Fruit fly (Drosophila melanogaster) whole organism, embryonic: ENCODE data around the gene dmrt11E.

Experiments used
- Abd-B ChIP-seq: fragments of 200-800 bp; sonication (Bioruptor generic); optimal IDR thresholded peaks from 2 replicates; lab custom pipeline; 2018; ENCODE audit warnings: missing biosample characterization, mild to moderate bottlenecking, missing genetic modification characterization, moderate library complexity
- BEAF-32 ChIP-seq: fragments of 200-800 bp; sonication (Bioruptor generic); optimal IDR thresholded peaks from 3 replicates; lab custom pipeline; 2017; ENCODE audit warnings: missing biosample characterization, missing genetic modification characterization, mild to moderate bottlenecking, moderate library complexity, missing genetic modification reagents
- Bteb2 ChIP-seq: fragments of 200-800 bp; sonication (Bioruptor generic); optimal IDR thresholded peaks from 2 replicates; lab custom pipeline; 2016; ENCODE audit warnings: missing biosample characterization, missing genetic modification characterization
- CG10209 ChIP-seq: fragments of 200-800 bp; sonication (Bioruptor generic); optimal IDR thresholded peaks from 3 replicates; lab custom pipeline; 2017; ENCODE audit warnings: missing biosample characterization, mild to moderate bottlenecking, missing genetic modification characterization, missing genetic modification reagents
- CG10462 ChIP-seq: fragments of 200-800 bp; sonication (Bioruptor generic); optimal IDR thresholded peaks from 2 replicates; lab custom pipeline; 2016; ENCODE audit warnings: missing biosample characterization, missing genetic modification characterization
- CG10959 ChIP-seq: fragments of 200-800 bp; sonication (Bioruptor generic); IDR thresholded peaks from 2 replicates; pipeline ENCODE4 v1.3.6; 2022; ENCODE audit warnings: missing biosample characterization, missing genetic modification characterization
- CG11504 ChIP-seq: fragments of 200-800 bp; sonication (Bioruptor generic); optimal IDR thresholded peaks from 3 replicates; lab custom pipeline; 2019; ENCODE audit warnings: missing biosample characterization, mild to moderate bottlenecking, missing genetic modification characterization, moderate library complexity
- CG11560 ChIP-seq: fragments of 200-800 bp; sonication (Bioruptor generic); IDR thresholded peaks from 3 replicates; pipeline ENCODE4 v1.3.6; 2022; ENCODE audit warnings: missing biosample characterization, missing genetic modification characterization
- CG12299 ChIP-seq: fragments of 200-800 bp; sonication (Bioruptor generic); optimal IDR thresholded peaks from 2 replicates; lab custom pipeline; 2018; ENCODE audit warnings: missing biosample characterization, mild to moderate bottlenecking, missing genetic modification characterization
- CG13775 ChIP-seq: fragments of 200-800 bp; sonication (Bioruptor generic); optimal IDR thresholded peaks from 3 replicates; lab custom pipeline; 2017; ENCODE audit warnings: missing biosample characterization, mild to moderate bottlenecking, missing genetic modification characterization
- CG15269 ChIP-seq: fragments of 200-800 bp; sonication (Bioruptor generic); optimal IDR thresholded peaks from 2 replicates; lab custom pipeline; 2018; ENCODE audit warnings: missing biosample characterization, mild to moderate bottlenecking, missing genetic modification characterization, moderate library complexity
- CG16813 ChIP-seq: fragments of 200-800 bp; sonication (Bioruptor generic); IDR thresholded peaks from 3 replicates; pipeline ENCODE4 v1.3.6; 2022; ENCODE audit warnings: missing biosample characterization, missing genetic modification characterization; ENCODE audit not compliant: partially characterized antibody
- CG17186 ChIP-seq: fragments of 200-800 bp; sonication (Bioruptor generic); optimal IDR thresholded peaks from 3 replicates; lab custom pipeline; 2017; ENCODE audit warnings: missing biosample characterization, missing genetic modification reagents, missing genetic modification characterization
- CG17361 ChIP-seq: fragments of 200-800 bp; sonication (Bioruptor generic); IDR thresholded peaks from 3 replicates; pipeline ENCODE4 v1.3.6; 2022; ENCODE audit warnings: missing biosample characterization, missing genetic modification characterization
- CG17829 ChIP-seq: fragments of 200-800 bp; optimal IDR thresholded peaks from 2 replicates; lab custom pipeline; 2019; ENCODE audit warnings: missing biosample characterization, mild to moderate bottlenecking, missing genetic modification characterization, moderate library complexity
- CG2129 ChIP-seq: fragments of 200-800 bp; sonication (Bioruptor generic); IDR thresholded peaks from 2 replicates; pipeline ENCODE4 v1.3.6; 2022; ENCODE audit warnings: missing biosample characterization, missing genetic modification characterization; ENCODE audit not compliant: partially characterized antibody
- CG30020 ChIP-seq: fragments of 200-800 bp; optimal IDR thresholded peaks from 2 replicates; lab custom pipeline; 2019; ENCODE audit warnings: missing biosample characterization, mild to moderate bottlenecking, missing genetic modification characterization, moderate library complexity
- CG33557 ChIP-seq: fragments of 200-800 bp; sonication (Bioruptor generic); optimal IDR thresholded peaks from 2 replicates; lab custom pipeline; 2019; ENCODE audit warnings: missing biosample characterization, mild to moderate bottlenecking, missing genetic modification characterization, moderate library complexity
- CG3838 ChIP-seq: fragments of 200-800 bp; sonication (Bioruptor generic); optimal IDR thresholded peaks from 3 replicates; lab custom pipeline; 2016; ENCODE audit warnings: missing biosample characterization, missing genetic modification characterization
- CG4282 ChIP-seq: fragments of 200-800 bp; sonication (Bioruptor generic); optimal IDR thresholded peaks from 2 replicates; lab custom pipeline; 2016; ENCODE audit warnings: missing biosample characterization, missing genetic modification characterization
- CG6765 ChIP-seq: fragments of 200-800 bp; sonication (Bioruptor generic); optimal IDR thresholded peaks from 3 replicates; lab custom pipeline; 2017; ENCODE audit warnings: missing biosample characterization, mild to moderate bottlenecking, missing genetic modification characterization
- CkIIα-i1 ChIP-seq: fragments of 200-800 bp; sonication (Bioruptor generic); IDR thresholded peaks from 2 replicates; pipeline ENCODE4 v1.3.6; 2022; ENCODE audit warnings: missing biosample characterization, missing genetic modification characterization
- Dad ChIP-seq: fragments of 200-800 bp; sonication (Bioruptor generic); optimal IDR thresholded peaks from 3 replicates; lab custom pipeline; 2016; ENCODE audit warnings: missing biosample characterization, missing genetic modification characterization
- Dbx ChIP-seq: fragments of 200-800 bp; sonication (Bioruptor generic); IDR thresholded peaks from 3 replicates; pipeline ENCODE4 v1.3.6; 2022; ENCODE audit warnings: missing biosample characterization, missing genetic modification characterization
- E2f2 ChIP-seq: fragments of 200-800 bp; sonication (Bioruptor generic); IDR thresholded peaks from 2 replicates; pipeline ENCODE4 v1.3.6; 2022; ENCODE audit warnings: missing biosample characterization, missing genetic modification characterization
- Hmr ChIP-seq: fragments of 200-800 bp; sonication (Bioruptor generic); optimal IDR thresholded peaks from 3 replicates; lab custom pipeline; 2017; ENCODE audit warnings: mild to moderate bottlenecking, missing biosample characterization, missing genetic modification reagents, missing genetic modification characterization
- Jarid2 ChIP-seq: fragments of 200-800 bp; sonication (Bioruptor generic); optimal IDR thresholded peaks from 3 replicates; lab custom pipeline; 2017; ENCODE audit warnings: mild to moderate bottlenecking, missing biosample characterization, missing genetic modification reagents, missing genetic modification characterization
- MBD-R2 ChIP-seq: fragments of 200-800 bp; sonication (Bioruptor generic); IDR thresholded peaks from 2 replicates; pipeline ENCODE4 v1.3.6; 2022; ENCODE audit warnings: missing biosample characterization, missing genetic modification characterization
- MESR4 ChIP-seq: fragments of 200-800 bp; sonication (Bioruptor generic); optimal IDR thresholded peaks from 2 replicates; lab custom pipeline; 2018; ENCODE audit warnings: missing biosample characterization, mild to moderate bottlenecking, missing genetic modification characterization, moderate library complexity
- Meics ChIP-seq: fragments of 200-800 bp; sonication (Bioruptor generic); optimal IDR thresholded peaks from 2 replicates; lab custom pipeline; 2017; ENCODE audit warnings: missing biosample characterization, mild to moderate bottlenecking, missing genetic modification characterization
- Nf-YC ChIP-seq: fragments of 200-800 bp; optimal IDR thresholded peaks from 3 replicates; lab custom pipeline; 2019; ENCODE audit warnings: missing biosample characterization, mild to moderate bottlenecking, missing genetic modification characterization, moderate library complexity
- Poxn ChIP-seq: fragments of 200-800 bp; sonication (Bioruptor generic); IDR thresholded peaks from 2 replicates; pipeline ENCODE4 v1.3.6; 2022; ENCODE audit warnings: missing biosample characterization, missing genetic modification characterization
- Rfx ChIP-seq: fragments of 200-800 bp; sonication (Bioruptor generic); IDR thresholded peaks from 2 replicates; pipeline ENCODE4 v1.3.6; 2022; ENCODE audit warnings: missing biosample characterization, missing genetic modification characterization
- Tbp ChIP-seq: fragments of >200 bp; optimal IDR thresholded peaks from 2 replicates; lab custom pipeline; 2018; ENCODE audit warnings: missing biosample characterization, missing genetic modification characterization
- ac ChIP-seq: fragments of 200-800 bp; sonication (Bioruptor generic); optimal IDR thresholded peaks from 3 replicates; lab custom pipeline; 2017; ENCODE audit warnings: missing biosample characterization, mild to moderate bottlenecking, missing genetic modification characterization
- danr ChIP-seq: fragments of 200-800 bp; sonication (Bioruptor generic); IDR thresholded peaks from 2 replicates; pipeline ENCODE4 v1.3.6; 2022; ENCODE audit warnings: missing biosample characterization, missing genetic modification characterization
- dm ChIP-seq: fragments of 200-800 bp; sonication (Bioruptor generic); optimal IDR thresholded peaks from 3 replicates; lab custom pipeline; 2016; ENCODE audit warnings: missing biosample characterization, missing genetic modification characterization
- eve ChIP-seq, 2 experiments: fragments of >200 bp; optimal IDR thresholded peaks; 2 replicates each; lab custom pipeline; 2017; ENCODE audit warnings: missing biosample characterization in 2 of 2, missing genetic modification characterization in 2 of 2
- gcm ChIP-seq: fragments of 200-800 bp; sonication (Bioruptor generic); optimal IDR thresholded peaks from 2 replicates; lab custom pipeline; 2019; ENCODE audit warnings: missing biosample characterization, mild to moderate bottlenecking, missing genetic modification characterization, moderate library complexity
- gro ChIP-seq: fragments of 200-800 bp; sonication (Bioruptor generic); optimal IDR thresholded peaks from 2 replicates; lab custom pipeline; 2016; ENCODE audit warnings: missing biosample characterization, missing genetic modification characterization
- jing ChIP-seq: fragments of 200-800 bp; sonication (Bioruptor generic); optimal IDR thresholded peaks from 2 replicates; lab custom pipeline; 2018; ENCODE audit warnings: missing biosample characterization, mild to moderate bottlenecking, missing genetic modification characterization
- kay ChIP-seq: fragments of 200-800 bp; sonication (Bioruptor generic); optimal IDR thresholded peaks from 2 replicates; lab custom pipeline; 2016; ENCODE audit warnings: missing biosample characterization, missing genetic modification characterization
- knrl ChIP-seq: fragments of 200-800 bp; sonication (Bioruptor generic); IDR thresholded peaks from 3 replicates; pipeline ENCODE4 v1.3.6; 2022; ENCODE audit warnings: missing biosample characterization, missing genetic modification characterization; ENCODE audit not compliant: partially characterized antibody
- ro ChIP-seq: fragments of 200-800 bp; sonication (Bioruptor generic); IDR thresholded peaks from 2 replicates; pipeline ENCODE4 v1.3.6; 2022; ENCODE audit warnings: missing biosample characterization, missing genetic modification characterization
- sens ChIP-seq: fragments of 200-800 bp; sonication (Bioruptor generic); peaks from one replicate; lab custom pipeline; 2016; ENCODE audit warnings: missing biosample characterization, missing genetic modification characterization
- sqz ChIP-seq: fragments of 200-800 bp; sonication (Bioruptor generic); optimal IDR thresholded peaks from 3 replicates; lab custom pipeline; 2018; ENCODE audit warnings: missing biosample characterization, mild to moderate bottlenecking, missing genetic modification characterization
- sr ChIP-seq: fragments of 200-800 bp; sonication (Bioruptor generic); IDR thresholded peaks from 3 replicates; pipeline ENCODE4 v1.3.6; 2022; ENCODE audit warnings: missing biosample characterization, missing genetic modification characterization
- sug ChIP-seq: fragments of 200-800 bp; optimal IDR thresholded peaks from 2 replicates; lab custom pipeline; 2019; ENCODE audit warnings: missing biosample characterization, mild to moderate bottlenecking, missing genetic modification characterization, moderate library complexity
- wek ChIP-seq: fragments of 200-800 bp; sonication (Bioruptor generic); optimal IDR thresholded peaks from 3 replicates; lab custom pipeline; 2018; ENCODE audit warnings: missing biosample characterization, mild to moderate bottlenecking, missing genetic modification characterization, moderate library complexity
- zen2 ChIP-seq: fragments of 200-800 bp; sonication (Bioruptor generic); IDR thresholded peaks from 3 replicates; pipeline ENCODE4 v1.3.6; 2022; ENCODE audit warnings: missing biosample characterization, missing genetic modification characterization; ENCODE audit not compliant: partially characterized antibody

dmrt11E gene

dm6 chrX:13337454-13337853 is 30.5 kb upstream of the dmrt11E start, which contains the start of gene RpS15Aa (continued):
- TF ChIP-seq BEAF-32 (GFP tag; lab: Kevin White, UChicago): peak; percentile 75
- TF ChIP-seq Meics: peak; percentile 86
- TF ChIP-seq Tbp: peak; percentile 3
- TF ChIP-seq Bteb2 (GFP tag; lab: Kevin White, UChicago): peak; percentile 0
- TF ChIP-seq Dad (GFP tag; lab: Kevin White, UChicago): peak; percentile 66
- no peak for TF ChIP-seq CG10462 (GFP tag; lab: Kevin White, UChicago)
- peak; percentile 37 for TF ChIP-seq Abd-B
- TF ChIP-seq MESR4 (GFP tag; lab: Kevin White, UChicago): peak; percentile 89
- no peak for TF ChIP-seq CG4282 (GFP tag; lab: Kevin White, UChicago)
- TF ChIP-seq ac (GFP tag; lab: Kevin White, UChicago): peak; percentile 53
- no peak for TF ChIP-seq CG3838 (GFP tag; lab: Kevin White, UChicago)
- peak; percentile 47 for TF ChIP-seq CG17186 (GFP tag; lab: Kevin White, UChicago)
- peak; percentile 54; the same call in 1 of the 3 replicates for TF ChIP-seq CG17361
- peak; percentile 59 for TF ChIP-seq sug (tag; lab: Kevin White, UChicago)
- peak; percentile 24 for TF ChIP-seq CG33557 (GFP tag; lab: Kevin White, UChicago)
- TF ChIP-seq Rfx: peak; percentile 92
- TF ChIP-seq Hmr (GFP tag; lab: Kevin White, UChicago): peak; percentile 84
- TF ChIP-seq E2f2 (GFP tag; lab: Robert Waterston, UW): peak; percentile 33
- 0 out of 2 replicates have a peak, but pooled peaks have one; percentile 15 for TF ChIP-seq Poxn (GFP tag; lab: Robert Waterston, UW)
- TF ChIP-seq sens (GFP tag; lab: Kevin White, UChicago): peak; percentile 93
- TF ChIP-seq CG11504: peak; percentile 55
- peak; percentile 65 for TF ChIP-seq knrl (GFP tag; lab: Robert Waterston, UW)
- peak; percentile 75 for TF ChIP-seq CG11560
- TF ChIP-seq gcm (GFP tag; lab: Kevin White, UChicago): peak; percentile 63
- peak; percentile 56 for TF ChIP-seq Jarid2 (GFP tag; lab: Kevin White, UChicago)
- peak; percentile 82 for TF ChIP-seq sqz (GFP tag; lab: Kevin White, UChicago)
- TF ChIP-seq dm (GFP tag; lab: Kevin White, UChicago): peak; percentile 73
- peak; percentile 76 for TF ChIP-seq wek (GFP tag; lab: Kevin White, UChicago)
- peak; percentile 56 for TF ChIP-seq CG15269 (tag; lab: Kevin White, UChicago)
- peak; percentile 56; the same call in 1 of the 2 replicates for TF ChIP-seq MBD-R2 (GFP tag; lab: Robert Waterston, UW)
- TF ChIP-seq CG30020 (tag; lab: Kevin White, UChicago): no peak
- TF ChIP-seq CkIIα-i1 (GFP tag; lab: Robert Waterston, UW): no peak
- peak; percentile 58 for TF ChIP-seq CG17829
- TF ChIP-seq CG6765 (GFP tag; lab: Kevin White, UChicago): peak; percentile 86
- TF ChIP-seq CG12299 (tag; lab: Kevin White, UChicago): peak; percentile 42
- TF ChIP-seq Nf-YC: peak; percentile 38
- TF ChIP-seq Dbx: peak; percentile 89
- TF ChIP-seq gro: peak; percentile 14
- peak; percentile 65; the same call in 2 of the 3 replicates for TF ChIP-seq CG16813 (GFP tag; lab: Robert Waterston, UW)
- peak; percentile 83 for TF ChIP-seq sr (GFP tag; lab: Robert Waterston, UW)
- peak; percentile 45; the same call in 1 of the 2 replicates for TF ChIP-seq danr (GFP tag; lab: Robert Waterston, UW)
- TF ChIP-seq ro (GFP tag; lab: Robert Waterston, UW): 0 out of 2 replicates have a peak, but pooled peaks have one; percentile 17
- peak; percentile 86 for TF ChIP-seq CG13775 (GFP tag; lab: Kevin White, UChicago)
- no peak for TF ChIP-seq eve (GFP tag; optimal IDR thresholded peaks at IDR 0.05; lab: Kevin White, UChicago)
- TF ChIP-seq jing (GFP tag; lab: Kevin White, UChicago): no peak
- peak; percentile 75 for TF ChIP-seq CG10209
- peak; percentile 48; the same call in 1 of the 2 replicates for TF ChIP-seq CG10959 (GFP tag; lab: Robert Waterston, UW)
- TF ChIP-seq CG2129 (GFP tag; lab: Robert Waterston, UW): 0 out of 2 replicates have a peak, but pooled peaks have one; percentile 18
- no peak for TF ChIP-seq zen2
- no peak for TF ChIP-seq kay
